Fruit fly (Drosophila melanogaster): ENCODE measurements around the gene CG3226.

The CG3226 gene

dm6 chrX:6694979-6695388, 40.9 kb upstream of the CG3226 start, which contains the start of gene CG14442 (continued):
- TF ChIP-seq lov (optimal IDR thresholded peaks at IDR 0.05) (no peak), lov (GFP tag; IDR thresholded peaks at IDR 0.05) (no peak), Opbp (GFP tag; IDR thresholded peaks at IDR 0.05; ENCODE audit: partially characterized antibody) (peak; percentile 88; the same call in 2 of the 3 replicates), CG13775 (GFP tag; optimal IDR thresholded peaks at IDR 0.05) (peak; percentile 45), CG1603 (tag; optimal IDR thresholded peaks at IDR 0.05) (peak; percentile 66), ab (GFP tag; optimal IDR thresholded peaks at IDR 0.05) (no peak), Dref (GFP tag; IDR thresholded peaks at IDR 0.05) (peak; percentile 83), CG14667 (GFP tag; IDR thresholded peaks at IDR 0.05) (no peak), HmgZ (tag; optimal IDR thresholded peaks at IDR 0.05) (no peak), HLH3B (GFP tag; IDR thresholded peaks at IDR 0.05) (no peak), sna (GFP tag; IDR thresholded peaks at IDR 0.05; ENCODE audit: partially characterized antibody) (peak; percentile 94), CG10979 (tag; optimal IDR thresholded peaks at IDR 0.05) (no peak), CG2889 (GFP tag; IDR thresholded peaks at IDR 0.05) (no peak), CG5180 (GFP tag; optimal IDR thresholded peaks at IDR 0.05) (peak; percentile 6), dan (GFP tag; IDR thresholded peaks at IDR 0.05) (no peak), CG42726 (GFP tag; IDR thresholded peaks at IDR 0.05; ENCODE audit: partially characterized antibody) (peak; percentile 86), oc (tag; optimal IDR thresholded peaks at IDR 0.05) (no peak), CG13624 (GFP tag; optimal IDR thresholded peaks at IDR 0.05) (peak; percentile 6), CG8478 (optimal IDR thresholded peaks at IDR 0.05) (no peak), bab2 (GFP tag; optimal IDR thresholded peaks at IDR 0.05) (peak; percentile 9), CG4854 (GFP tag; optimal IDR thresholded peaks at IDR 0.05) (no peak), Mrtf (GFP tag; IDR thresholded peaks at IDR 0.05) (no peak), prd (optimal IDR thresholded peaks at IDR 0.05) (no peak), prd (GFP tag; IDR thresholded peaks at IDR 0.05) (peak; percentile 47; the same call in 1 of the 3 replicates), tup (GFP tag; optimal IDR thresholded peaks at IDR 0.05) (no peak), hb (GFP tag; IDR thresholded peaks at IDR 0.05; ENCODE audit: partially characterized antibody) (peak; percentile 95), Myb (GFP tag; optimal IDR thresholded peaks at IDR 0.05) (peak; percentile 67), lab (GFP tag; optimal IDR thresholded peaks at IDR 0.05) (no peak), CG13123 (GFP tag; optimal IDR thresholded peaks at IDR 0.05) (no peak), unpg (GFP tag; optimal IDR thresholded peaks at IDR 0.05) (peak; percentile 23), fd3F (GFP tag; optimal IDR thresholded peaks at IDR 0.05) (no peak), esg (GFP tag; conservative IDR thresholded peaks at IDR 0.05) (no peak), chif (GFP tag; optimal IDR thresholded peaks at IDR 0.05) (no peak), YL-1 (GFP tag; optimal IDR thresholded peaks at IDR 0.05) (no peak), CHES-1-like (GFP tag; optimal IDR thresholded peaks at IDR 0.05) (no peak), Stat92E (GFP tag; optimal IDR thresholded peaks at IDR 0.05) (no peak), unc-4 (GFP tag; IDR thresholded peaks at IDR 0.05; ENCODE audit: partially characterized antibody) (peak; percentile 93), inv (GFP tag; IDR thresholded peaks at IDR 0.05; ENCODE audit: partially characterized antibody) (peak; percentile 90), bowl (GFP tag; IDR thresholded peaks at IDR 0.05) (no peak), CG18476 (GFP tag; optimal IDR thresholded peaks at IDR 0.05) (peak; percentile 17), CG1832 (GFP tag; optimal IDR thresholded peaks at IDR 0.05) (no peak), Xbp1 (GFP tag; optimal IDR thresholded peaks at IDR 0.05) (peak; percentile 31), lola (GFP tag; optimal IDR thresholded peaks at IDR 0.05) (peak in 1 of 3 experiments; percentile 15), ro (GFP tag; IDR thresholded peaks at IDR 0.05) (no peak), CG6791 (GFP tag; IDR thresholded peaks at IDR 0.05; ENCODE audit: partially characterized antibody) (peak; percentile 92), vnd (GFP tag; IDR thresholded peaks at IDR 0.05; ENCODE audit: partially characterized antibody) (peak; percentile 95), grn (GFP tag; optimal IDR thresholded peaks at IDR 0.05) (no peak), CG4730 (GFP tag; IDR thresholded peaks at IDR 0.05) (no peak), z (GFP tag; IDR thresholded peaks at IDR 0.05) (no peak), CG11560 (tag; IDR thresholded peaks at IDR 0.05) (no peak), CG6813 (GFP tag; optimal IDR thresholded peaks at IDR 0.05) (no peak)

All from whole organism, embryonic.